Fruit fly (Drosophila melanogaster): Measurements from ENCODE around the gene spel1.

Gene spel1

dm6 chr2L:14400676-14401075 lies 38.8 kb downstream of the spel1 start (continued):
- peak; percentile 2 for TF ChIP-seq Smox (GFP tag; optimal IDR thresholded peaks at IDR 0.05)
- 0 out of 3 replicates have a peak, but pooled peaks have one; percentile 24 for TF ChIP-seq CG8119 (GFP tag; IDR thresholded peaks at IDR 0.05)
- peak; percentile 37 for TF ChIP-seq Hr39 (GFP tag; optimal IDR thresholded peaks at IDR 0.05)
- TF ChIP-seq CG3919 (GFP tag; optimal IDR thresholded peaks at IDR 0.05) = peak; percentile 11
- TF ChIP-seq Gug (GFP tag; IDR thresholded peaks at IDR 0.05) = 0 out of 2 replicates have a peak, but pooled peaks have one; percentile 10
- TF ChIP-seq svp (GFP tag) = peak; percentile 64
- TF ChIP-seq CG6792 (GFP tag; optimal IDR thresholded peaks at IDR 0.05) = no peak
- TF ChIP-seq CG15336 (GFP tag; IDR thresholded peaks at IDR 0.05) = 0 out of 2 replicates have a peak, but pooled peaks have one; percentile 18
- no peak for TF ChIP-seq Sox14 (GFP tag; optimal IDR thresholded peaks at IDR 0.05)
- peak; percentile 83 for TF ChIP-seq Eip78C (GFP tag)
- TF ChIP-seq Met (GFP tag; optimal IDR thresholded peaks at IDR 0.05) = peak; percentile 53
- no peak for TF ChIP-seq CG9139 (GFP tag; optimal IDR thresholded peaks at IDR 0.05)
- TF ChIP-seq spab (GFP tag; optimal IDR thresholded peaks at IDR 0.05) = peak; percentile 23

- TF ChIP-seq Blimp-1 (GFP tag; optimal IDR thresholded peaks at IDR 0.05) (no peak), Eip78C (GFP tag) (peak; percentile 54), OdsH (GFP tag; optimal IDR thresholded peaks at IDR 0.05) (peak; percentile 6), CG3919 (GFP tag; optimal IDR thresholded peaks at IDR 0.05) (peak; percentile 27), Smox (GFP tag; optimal IDR thresholded peaks at IDR 0.05) (no peak), Hr4 (GFP tag; optimal IDR thresholded peaks at IDR 0.05) (peak; percentile 38), CG15336 (GFP tag; IDR thresholded peaks at IDR 0.05) (peak; percentile 39; the same call in 1 of the 2 replicates), spab (GFP tag; optimal IDR thresholded peaks at IDR 0.05) (no peak), Eip93F (GFP tag; optimal IDR thresholded peaks at IDR 0.05) (no peak), CG6163 (GFP tag; IDR thresholded peaks at IDR 0.05) (0 out of 3 replicates have a peak, but pooled peaks have one; percentile 22), lz (GFP tag; optimal IDR thresholded peaks at IDR 0.05) (no peak), Hr39 (GFP tag; optimal IDR thresholded peaks at IDR 0.05) (peak; percentile 12), fd59A (GFP tag; optimal IDR thresholded peaks at IDR 0.05) (no peak), net (GFP tag; optimal IDR thresholded peaks at IDR 0.05) (no peak), Ets21C (GFP tag; optimal IDR thresholded peaks at IDR 0.05) (no peak), Ets96B (tag; optimal IDR thresholded peaks at IDR 0.05) (peak; percentile 4), Sox102F (GFP tag; optimal IDR thresholded peaks at IDR 0.05) (no peak), CG8632 (GFP tag; optimal IDR thresholded peaks at IDR 0.05) (no peak), CG32006 (GFP tag; optimal IDR thresholded peaks at IDR 0.05) (peak; percentile 17), CG1621 (tag; optimal IDR thresholded peaks at IDR 0.05) (no peak), achi (GFP tag; optimal IDR thresholded peaks at IDR 0.05) (no peak), salr (GFP tag; optimal IDR thresholded peaks at IDR 0.05) (peak in 1 of 2 experiments; percentile 9), CG31627 (GFP tag; optimal IDR thresholded peaks at IDR 0.05) (no peak), CG4318 (GFP tag; optimal IDR thresholded peaks at IDR 0.05) (peak; percentile 24), acj6 (GFP tag; optimal IDR thresholded peaks at IDR 0.05) (no peak), CG3032 (tag; optimal IDR thresholded peaks at IDR 0.05) (peak; percentile 13), Gug (GFP tag; IDR thresholded peaks at IDR 0.05) (no peak), CG10669 (GFP tag; optimal IDR thresholded peaks at IDR 0.05) (peak; percentile 5), eg (GFP tag; IDR thresholded peaks at IDR 0.05) (peak; percentile 48; the same call in 1 of the 3 replicates), topi (GFP tag; optimal IDR thresholded peaks at IDR 0.05) (no peak), Met (GFP tag; optimal IDR thresholded peaks at IDR 0.05) (peak; percentile 17)
These were observed 39.9 kb downstream of the spel1 start for dm6 chr2L:14401616-14402240.

- no peak for TF ChIP-seq Gug (GFP tag; IDR thresholded peaks at IDR 0.05)
- peak; percentile 60 for TF ChIP-seq svp (GFP tag)
- peak; percentile 21 for TF ChIP-seq fkh (GFP tag; optimal IDR thresholded peaks at IDR 0.05)
- no peak for TF ChIP-seq Sox102F (GFP tag; optimal IDR thresholded peaks at IDR 0.05)
These were observed 41.7 kb downstream of the spel1 start for dm6 chr2L:14403568-14403967.

Measured in whole organism, prepupa.